Fruit fly (Drosophila melanogaster) S2 (cell line): Measurements from ENCODE around the gene Peritrophin-15b.

Experiments used
- CG8478 ChIP-seq: fragments of >200 bp; optimal IDR thresholded peaks from 2 replicates; lab custom pipeline; 2018
- CTCF ChIP-seq, 2 experiments: fragments of >200 bp; optimal IDR thresholded peaks; 2 replicates each; lab custom pipeline; 2018

- no peak for TF ChIP-seq CG8478
- no peak for TF ChIP-seq CTCF (optimal IDR thresholded peaks at IDR 0.05; lab: Kevin White, UChicago)
These were observed 24.7 kb upstream of the Peritrophin-15b start for dm6 chr2L:8419382-8419940.
